Fruit fly (Drosophila melanogaster) whole organism: Measurements from ENCODE around the gene CG43391.

Source experiments
- CG8478 ChIP-seq: fragments of >200 bp; optimal IDR thresholded peaks from 2 replicates; lab custom pipeline; 2018; ENCODE audit warnings: inconsistent platforms
- Dll ChIP-seq: fragments of >200 bp; optimal IDR thresholded peaks from 2 replicates; lab custom pipeline; 2017
- pan ChIP-seq: fragments of >200 bp; optimal IDR thresholded peaks from 2 replicates; lab custom pipeline; 2017
- psq ChIP-seq: fragments of >200 bp; optimal IDR thresholded peaks from 2 replicates; lab custom pipeline; 2017
- usp ChIP-seq: fragments of >200 bp; optimal IDR thresholded peaks from 2 replicates; lab custom pipeline; 2017; ENCODE audit warnings: missing biosample characterization, missing genetic modification characterization, mixed read lengths

- TF ChIP-seq psq (lab: Kevin White, UChicago): no peak
- no peak for TF ChIP-seq Dll (lab: Kevin White, UChicago)
- no peak for TF ChIP-seq usp (GFP tag; lab: Kevin White, UChicago)
- TF ChIP-seq pan (lab: Kevin White, UChicago): no peak
- no peak for TF ChIP-seq CG8478 (lab: Kevin White, UChicago)
These were observed 2.0 kb downstream of the CG43391 start for dm6 chr3L:11578847-11579246.
